Worm (Caenorhabditis elegans) whole organism, midembryonic: ENCODE results near the gene W03C9.1.

ENCODE experiments used
- T22C8.4 ChIP-seq: fragments of 200-800 bp; sonication (Bioruptor generic); IDR thresholded peaks from 2 replicates; pipeline ENCODE4 v1.3.6; 2022; ENCODE audit warnings: missing genetic modification characterization, missing compliant biosample characterization
- cog-1 ChIP-seq: sonication (generic microtip); optimal IDR thresholded peaks from 2 replicates; lab custom pipeline; 2016; ENCODE audit warnings: missing genetic modification characterization, missing compliant biosample characterization
- flt-1 ChIP-seq: fragments of 200-800 bp; sonication (Bioruptor generic); IDR thresholded peaks from 2 replicates; pipeline ENCODE4 v1.3.6; 2022; ENCODE audit warnings: missing genetic modification characterization, missing compliant biosample characterization
- klf-2 ChIP-seq: fragments of 200-800 bp; sonication (Bioruptor generic); conservative IDR thresholded peaks from 2 replicates; pipeline ENCODE4 v1.3.6; 2022; ENCODE audit warnings: missing genetic modification reagents, missing genetic modification characterization, missing compliant biosample characterization
- med-1 ChIP-seq: sonication (generic microtip); optimal IDR thresholded peaks from 2 replicates; lab custom pipeline; 2017; ENCODE audit warnings: missing genetic modification characterization, mild to moderate bottlenecking, missing compliant biosample characterization, antibody characterized with exemption, missing genetic modification reagents; ENCODE audit not compliant: insufficient read depth
- ref-1 ChIP-seq: fragments of 200-800 bp; sonication (Bioruptor generic); conservative IDR thresholded peaks from 2 replicates; pipeline ENCODE4 v1.3.6; 2022; ENCODE audit warnings: missing genetic modification reagents, missing genetic modification characterization, missing compliant biosample characterization
- tab-1 ChIP-seq: fragments of 200-800 bp; sonication (Bioruptor generic); IDR thresholded peaks from 2 replicates; pipeline ENCODE4 v1.3.6; 2022; ENCODE audit warnings: missing genetic modification characterization, missing compliant biosample characterization

DNA sequence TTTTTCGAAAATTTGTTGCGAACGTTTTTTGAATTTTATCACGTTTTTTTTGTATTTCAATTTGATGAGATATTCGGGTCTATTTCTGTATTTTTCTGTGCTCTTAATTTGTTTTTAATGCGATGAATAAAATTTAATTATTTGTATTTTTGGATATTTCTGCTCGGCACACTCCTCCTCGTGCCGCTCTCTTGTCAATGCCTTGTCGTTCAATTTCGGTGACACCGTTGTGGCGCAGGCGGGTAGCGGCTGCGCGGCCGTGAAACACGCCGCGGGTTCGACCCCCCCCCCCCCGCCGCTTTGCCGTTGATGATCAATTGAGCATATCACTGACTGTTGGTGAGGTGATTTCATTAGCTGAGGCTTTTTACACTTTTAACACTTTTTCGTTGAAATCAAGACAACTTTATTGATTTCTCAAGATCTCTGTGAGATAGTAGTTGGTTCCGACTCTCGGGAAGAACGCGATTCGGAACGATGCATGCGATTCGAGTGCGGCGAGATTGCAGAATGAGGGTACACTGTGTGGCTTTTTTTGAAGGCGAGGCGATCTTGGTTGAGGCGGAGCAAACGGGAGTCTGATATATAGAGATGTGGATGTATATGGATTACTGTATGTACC, 1.2 kb downstream of the W03C9.1 start:
- TF ChIP-seq klf-2 (GFP tag; lab: Robert Waterston, UW) (peak; percentile 100), cog-1 (tag; lab: Kevin White, UChicago) (peak; percentile 100), flt-1 (GFP tag; lab: Robert Waterston, UW) (peak; percentile 100), T22C8.4 (peak; percentile 99), tab-1 (GFP tag; lab: Robert Waterston, UW) (peak; percentile 100), ref-1 (peak; percentile 99), med-1 (GFP tag; lab: Kevin White, UChicago) (peak; percentile 95)
